Worm (Caenorhabditis elegans): ENCODE data around the gene W03F9.4.

DNA sequence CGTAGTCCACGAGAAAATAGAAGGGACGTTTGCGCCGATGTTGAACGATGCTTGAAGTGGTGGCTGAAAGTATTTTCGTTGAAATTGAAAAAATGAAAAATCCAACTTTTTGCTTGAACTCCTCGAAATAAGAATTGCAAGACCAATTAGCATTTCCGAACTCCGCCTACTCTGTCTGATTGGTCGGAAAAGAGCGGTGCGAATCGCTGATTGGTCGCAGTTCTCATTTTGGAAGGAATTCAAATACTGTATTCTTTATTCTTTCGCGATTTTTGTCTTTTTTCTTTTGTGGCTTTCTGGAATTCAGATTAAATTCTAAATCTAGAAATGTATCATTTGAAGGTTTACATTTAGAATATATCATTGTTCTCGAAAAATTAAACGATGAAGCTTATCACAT lies 23.3 kb upstream of the W03F9.4 start:
- TF ChIP-seq ccch-3 (GFP tag; optimal IDR thresholded peaks at IDR 0.05), result no peak
- TF ChIP-seq rec-8 (tag; optimal IDR thresholded peaks at IDR 0.05), result no peak
